Fruit fly (Drosophila melanogaster): ENCODE data around the gene mbf1.

Gene mbf1

DNA sequence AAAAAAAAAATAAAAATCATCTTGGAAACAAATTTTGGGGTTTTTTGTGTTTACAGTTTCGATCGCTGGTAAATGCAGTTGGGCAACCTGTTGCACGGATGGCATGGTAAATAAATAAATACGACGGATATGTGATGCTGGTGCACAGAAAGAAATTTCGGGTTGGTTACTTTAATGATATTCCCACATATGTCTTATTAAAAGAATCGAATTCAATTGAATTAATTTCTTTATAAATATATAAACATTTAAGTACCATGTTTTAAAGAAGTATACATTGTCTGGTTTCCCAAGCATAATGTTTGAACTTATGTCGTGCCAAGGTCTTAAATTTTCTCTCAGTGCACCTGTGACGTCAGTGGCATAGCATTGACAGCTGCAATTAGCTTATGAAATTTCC lies 6.7 kb upstream of the mbf1 start (continued):
- TF ChIP-seq CG12299 (tag; optimal IDR thresholded peaks at IDR 0.05): peak; percentile 60
- peak; percentile 1 for TF ChIP-seq Jarid2 (GFP tag; optimal IDR thresholded peaks at IDR 0.05)
- peak; percentile 37 for TF ChIP-seq CG10431 (GFP tag; optimal IDR thresholded peaks at IDR 0.05)
- TF ChIP-seq nau (GFP tag; optimal IDR thresholded peaks at IDR 0.05): peak; percentile 43
- TF ChIP-seq p53 (GFP tag; optimal IDR thresholded peaks at IDR 0.05): no peak
- peak; percentile 60 for TF ChIP-seq zf30C (GFP tag; optimal IDR thresholded peaks at IDR 0.05)
- TF ChIP-seq phol (tag; optimal IDR thresholded peaks at IDR 0.05): peak; percentile 79
- TF ChIP-seq ind (GFP tag; optimal IDR thresholded peaks at IDR 0.05): peak; percentile 27
- no peak for TF ChIP-seq CG8089 (GFP tag; optimal IDR thresholded peaks at IDR 0.05)
- peak in 1 of 2 experiments; percentile 63 for TF ChIP-seq dpn (GFP tag; optimal IDR thresholded peaks at IDR 0.05)
- TF ChIP-seq Sox100B (GFP tag; optimal IDR thresholded peaks at IDR 0.05): peak; percentile 68
- TF ChIP-seq hb (GFP tag; IDR thresholded peaks at IDR 0.05; ENCODE audit: partially characterized antibody): no peak
- no peak for TF ChIP-seq Trl (optimal IDR thresholded peaks at IDR 0.05)
- no peak for TF ChIP-seq Trl (GFP tag; optimal IDR thresholded peaks at IDR 0.05)
- peak; percentile 48 for TF ChIP-seq odd (GFP tag; optimal IDR thresholded peaks at IDR 0.05)
- TF ChIP-seq danr (GFP tag; IDR thresholded peaks at IDR 0.05): no peak
- TF ChIP-seq chif (GFP tag; optimal IDR thresholded peaks at IDR 0.05): peak in 1 of 2 experiments; percentile 18
- peak; percentile 37; the same call in 1 of the 2 replicates for TF ChIP-seq CG4360 (GFP tag; IDR thresholded peaks at IDR 0.05)
- TF ChIP-seq CG4424 (GFP tag; optimal IDR thresholded peaks at IDR 0.05): peak; percentile 65
- TF ChIP-seq tap (tag; optimal IDR thresholded peaks at IDR 0.05): peak; percentile 80
- 0 out of 2 replicates have a peak, but pooled peaks have one; percentile 52 for TF ChIP-seq CG14441 (GFP tag; IDR thresholded peaks at IDR 0.05)
- TF ChIP-seq Deaf1 (tag; optimal IDR thresholded peaks at IDR 0.05): peak; percentile 25
- peak; percentile 63 for TF ChIP-seq CG2202 (tag; optimal IDR thresholded peaks at IDR 0.05)
- TF ChIP-seq trem (tag; optimal IDR thresholded peaks at IDR 0.05): peak; percentile 61
- 0 out of 2 replicates have a peak, but pooled peaks have one; percentile 40 for TF ChIP-seq CG4730 (GFP tag; IDR thresholded peaks at IDR 0.05)
- TF ChIP-seq CG3407 (GFP tag; optimal IDR thresholded peaks at IDR 0.05): peak; percentile 51
- TF ChIP-seq CG11723 (GFP tag; optimal IDR thresholded peaks at IDR 0.05): peak; percentile 33
- peak; percentile 64 for TF ChIP-seq zfh1 (GFP tag; IDR thresholded peaks at IDR 0.05)
- TF ChIP-seq CG9817 (tag; optimal IDR thresholded peaks at IDR 0.05): peak; percentile 18
- TF ChIP-seq repo (GFP tag; optimal IDR thresholded peaks at IDR 0.05): no peak
- TF ChIP-seq Neu2 (GFP tag; optimal IDR thresholded peaks at IDR 0.05; ENCODE audit: borderline replicate concordance): no peak
- peak; percentile 68 for TF ChIP-seq CG14710 (tag; optimal IDR thresholded peaks at IDR 0.05)
- TF ChIP-seq ATbp (GFP tag; optimal IDR thresholded peaks at IDR 0.05): peak; percentile 69
- peak; percentile 35 for TF ChIP-seq slbo (GFP tag; IDR thresholded peaks at IDR 0.05)
- TF ChIP-seq CG7357 (GFP tag; IDR thresholded peaks at IDR 0.05): no peak
- TF ChIP-seq CG10274 (GFP tag; optimal IDR thresholded peaks at IDR 0.05): no peak
- no peak for TF ChIP-seq CG7271 (tag; optimal IDR thresholded peaks at IDR 0.05)
- TF ChIP-seq Rx (GFP tag; IDR thresholded peaks at IDR 0.05): peak; percentile 59; the same call in 1 of the 2 replicates
- peak; percentile 53 for TF ChIP-seq CG9727 (GFP tag; optimal IDR thresholded peaks at IDR 0.05)
- TF ChIP-seq CG17359 (tag; optimal IDR thresholded peaks at IDR 0.05): peak; percentile 78
- TF ChIP-seq CG12769 (tag; optimal IDR thresholded peaks at IDR 0.05): peak; percentile 14
- no peak for TF ChIP-seq CG4282 (GFP tag; optimal IDR thresholded peaks at IDR 0.05)
- no peak for TF ChIP-seq grn (GFP tag; optimal IDR thresholded peaks at IDR 0.05)
- no peak for TF ChIP-seq pum (GFP tag; optimal IDR thresholded peaks at IDR 0.05)
- peak; percentile 77 for TF ChIP-seq dmrt99B (tag; optimal IDR thresholded peaks at IDR 0.05)
- TF ChIP-seq vnd (GFP tag; IDR thresholded peaks at IDR 0.05; ENCODE audit: partially characterized antibody): no peak
- peak; percentile 33 for TF ChIP-seq sisA (GFP tag; IDR thresholded peaks at IDR 0.05)
- no peak for TF ChIP-seq CG4404 (GFP tag; IDR thresholded peaks at IDR 0.05)
- TF ChIP-seq CG31441 (GFP tag; IDR thresholded peaks at IDR 0.05): peak; percentile 75
- TF ChIP-seq Hr3 (GFP tag; optimal IDR thresholded peaks at IDR 0.05): peak; percentile 43
- peak; percentile 50 for TF ChIP-seq E2f1 (GFP tag; IDR thresholded peaks at IDR 0.05)

All from whole organism, embryonic.